Worm (Caenorhabditis elegans): ENCODE measurements around the gene his-7.
"Not testable (repeated sequence)": the region's sequence is repeated elsewhere in the genome, so short reads cannot be mapped to it uniquely, and the experiment has no call there.

his-7 gene

DNA sequence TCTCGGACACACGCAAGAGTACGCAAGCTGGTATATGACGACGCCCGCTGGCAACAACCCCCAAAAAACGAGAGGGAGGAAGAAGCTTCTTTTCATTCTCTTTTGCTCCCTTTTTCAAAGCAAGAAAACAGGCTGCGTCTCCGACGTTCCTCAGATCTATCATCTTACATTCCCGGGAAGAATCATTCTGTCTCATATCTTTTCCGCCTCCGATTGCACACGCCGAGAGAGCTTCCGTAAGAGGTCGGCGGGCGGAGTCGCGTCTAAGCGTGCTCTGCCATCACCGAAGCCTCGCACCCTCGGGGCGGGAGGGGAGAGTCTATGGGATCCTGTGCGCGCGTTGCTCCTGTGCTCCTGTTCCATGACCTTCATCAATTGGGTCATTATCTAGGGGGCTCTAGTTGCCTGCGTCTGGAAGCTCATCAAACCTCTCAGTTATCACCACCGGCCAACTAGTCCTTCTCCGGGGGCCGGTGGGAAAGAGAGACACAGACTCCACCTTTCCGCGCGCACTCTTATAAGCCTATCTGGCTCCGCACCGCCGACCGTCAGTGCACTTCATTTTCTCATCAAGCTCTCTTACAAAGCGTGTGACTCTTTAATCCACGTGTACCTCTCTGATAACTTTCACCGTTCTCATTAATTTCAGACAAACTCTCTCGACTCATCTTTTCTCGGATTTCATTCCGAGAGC, 12.5 kb downstream of the his-7 start, which contains the start of the genes slc-17.8 and asns-1:
slc-17.8 (minus strand) TSS at position 51 of the 694 bp plus-strand sequence.
asns-1 (plus strand) TSS at position 644 of the 694 bp plus-strand sequence.
- no peak for TF ChIP-seq T22C8.4 (GFP tag; IDR thresholded peaks at IDR 0.05)
- TF ChIP-seq ztf-29 (GFP tag; IDR thresholded peaks at IDR 0.05): no peak
- TF ChIP-seq ref-1 (GFP tag; conservative IDR thresholded peaks at IDR 0.05): no peak
- no peak for TF ChIP-seq tab-1 (GFP tag; IDR thresholded peaks at IDR 0.05)
- TF ChIP-seq ztf-23 (GFP tag; IDR thresholded peaks at IDR 0.05): no peak
- no peak for TF ChIP-seq flt-1 (GFP tag; IDR thresholded peaks at IDR 0.05)
- no peak for TF ChIP-seq cog-1 (tag; optimal IDR thresholded peaks at IDR 0.05)
- no peak for TF ChIP-seq klf-2 (GFP tag; conservative IDR thresholded peaks at IDR 0.05)
- no peak for TF ChIP-seq med-1 (GFP tag; optimal IDR thresholded peaks at IDR 0.05; ENCODE audit: insufficient read depth)

DNA sequence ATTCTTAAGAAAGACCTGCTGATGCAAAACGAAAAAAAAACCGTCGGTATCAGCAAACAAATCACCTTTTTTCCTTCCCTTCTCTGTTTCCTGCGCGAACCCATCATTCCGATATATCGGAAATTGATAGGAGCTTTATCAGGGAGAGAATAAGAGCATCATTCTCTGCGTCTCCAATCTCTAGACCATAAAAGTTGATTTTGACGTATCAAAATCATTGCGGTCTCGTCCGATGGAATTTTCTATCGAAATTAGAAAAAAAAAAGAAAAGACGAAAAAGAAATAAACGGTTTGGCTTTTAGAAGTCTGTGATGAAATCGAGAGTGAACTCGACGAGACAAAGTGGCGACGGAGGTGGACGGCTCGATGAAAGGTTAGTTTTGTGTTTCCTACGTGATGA, 15.8 kb downstream of the his-7 start, which contains the start of gene stdh-4:
stdh-4 (plus strand) TSS at position 301 of the 400 bp plus-strand sequence.
- TF ChIP-seq flt-1 (GFP tag; IDR thresholded peaks at IDR 0.05): no peak
- no peak for TF ChIP-seq med-1 (GFP tag; optimal IDR thresholded peaks at IDR 0.05; ENCODE audit: insufficient read depth)
- TF ChIP-seq ref-1 (GFP tag; conservative IDR thresholded peaks at IDR 0.05): no peak
- TF ChIP-seq cog-1 (tag; optimal IDR thresholded peaks at IDR 0.05): no peak
- TF ChIP-seq T22C8.4 (GFP tag; IDR thresholded peaks at IDR 0.05): no peak
- TF ChIP-seq klf-2 (GFP tag; conservative IDR thresholded peaks at IDR 0.05): no peak
- TF ChIP-seq ztf-29 (GFP tag; IDR thresholded peaks at IDR 0.05): no peak
- TF ChIP-seq ztf-23 (GFP tag; IDR thresholded peaks at IDR 0.05): no peak
- TF ChIP-seq tab-1 (GFP tag; IDR thresholded peaks at IDR 0.05): no peak

DNA sequence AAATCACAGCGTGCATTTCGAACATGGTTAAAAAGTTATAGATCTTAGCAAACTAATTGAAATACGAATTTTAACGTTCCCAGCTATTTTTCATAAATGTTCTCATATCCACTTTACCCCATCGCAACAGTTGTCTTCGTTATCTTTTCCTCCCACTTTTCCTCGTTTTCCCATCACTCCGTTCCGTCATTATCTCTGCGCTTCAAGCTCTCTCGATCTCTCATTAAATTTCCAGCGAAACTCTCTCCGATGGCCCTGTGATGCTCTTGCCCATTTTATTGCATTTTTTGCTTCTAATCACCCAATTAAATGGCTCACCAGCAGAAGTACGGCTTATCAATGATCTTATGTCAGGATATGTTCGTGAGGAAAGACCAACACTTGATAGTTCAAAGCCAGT, 19.3 kb downstream of the his-7 start, which contains the start of gene acr-15:
acr-15 (plus strand) TSS at position 236 of the 400 bp plus-strand sequence.
- 0 out of 2 replicates have a peak, but pooled peaks have one; percentile 34 for TF ChIP-seq ztf-23 (GFP tag; IDR thresholded peaks at IDR 0.05)
- no peak for TF ChIP-seq flt-1 (GFP tag; IDR thresholded peaks at IDR 0.05)

DNA sequence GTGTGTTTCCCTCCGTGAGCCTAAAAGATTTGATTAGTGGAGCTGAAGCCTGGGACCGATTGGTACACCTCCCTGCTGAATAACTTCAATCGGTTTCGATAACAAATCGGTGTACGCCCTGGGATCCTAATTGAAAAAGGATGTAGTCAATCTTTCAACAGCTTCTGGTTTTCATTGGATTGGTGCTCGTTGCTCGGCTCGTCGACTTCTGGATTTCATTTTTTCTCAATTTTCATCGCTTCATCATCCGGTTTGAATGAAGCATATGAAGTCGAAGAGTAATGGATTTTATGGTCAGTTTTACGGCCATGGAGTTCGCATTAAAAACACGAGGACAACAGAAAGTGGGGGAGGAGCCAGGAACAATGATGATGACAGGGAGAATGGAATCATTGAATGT, 22.8 kb downstream of the his-7 start:
- TF ChIP-seq T22C8.4 (GFP tag; IDR thresholded peaks at IDR 0.05) (no peak), klf-2 (GFP tag; conservative IDR thresholded peaks at IDR 0.05) (no peak), tab-1 (GFP tag; IDR thresholded peaks at IDR 0.05) (no peak), cog-1 (tag; optimal IDR thresholded peaks at IDR 0.05) (no peak), ref-1 (GFP tag; conservative IDR thresholded peaks at IDR 0.05) (no peak)

DNA sequence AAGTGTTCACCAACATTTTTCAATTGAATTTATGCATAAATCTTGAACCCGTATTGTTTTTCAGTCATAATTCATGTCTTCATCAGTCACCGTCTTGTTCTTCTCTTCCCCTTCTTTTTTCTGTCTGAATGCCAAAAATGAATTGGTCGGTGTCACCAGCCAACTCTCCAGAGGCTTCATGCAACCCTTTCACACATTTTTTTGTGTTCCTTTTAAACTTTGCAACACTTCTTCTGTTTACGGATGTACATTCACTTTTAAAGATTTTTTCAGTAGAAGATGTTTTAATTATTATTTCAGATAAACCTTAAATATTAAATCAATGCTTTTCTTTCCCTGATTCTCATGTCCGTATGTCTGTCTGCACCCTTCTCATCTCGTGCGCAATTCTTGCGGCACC, 27.7 kb downstream of the his-7 start, which contains the start of gene acr-16:
acr-16 (plus strand) TSS at position 301 of the 400 bp plus-strand sequence.
- TF ChIP-seq ztf-29 (GFP tag; IDR thresholded peaks at IDR 0.05) (no peak), T22C8.4 (GFP tag; IDR thresholded peaks at IDR 0.05) (no peak), med-1 (GFP tag; optimal IDR thresholded peaks at IDR 0.05; ENCODE audit: insufficient read depth) (no peak), cog-1 (tag; optimal IDR thresholded peaks at IDR 0.05) (no peak), ref-1 (GFP tag; conservative IDR thresholded peaks at IDR 0.05) (no peak), ztf-23 (GFP tag; IDR thresholded peaks at IDR 0.05) (no peak)

DNA sequence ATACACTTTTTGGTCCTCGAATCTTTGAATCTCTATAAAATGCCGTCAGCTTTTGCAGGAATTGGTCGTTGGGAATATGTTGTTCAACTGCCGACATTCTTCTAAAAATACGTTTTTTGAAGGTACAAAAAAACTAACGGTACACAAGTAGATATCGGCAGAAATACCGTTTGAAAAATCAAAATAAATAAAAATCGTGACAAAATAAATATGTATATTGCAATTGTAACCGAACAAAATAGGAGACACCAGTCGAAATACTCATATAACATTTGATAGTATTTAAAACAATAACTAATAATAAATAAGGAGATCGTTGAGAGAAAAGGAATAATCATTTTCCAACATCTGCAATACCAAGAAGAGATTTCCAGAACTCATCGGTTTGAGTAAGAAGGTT, 31.9 kb downstream of the his-7 start, which contains the start of gene F25G6.8:
F25G6.8 (minus strand) TSS at position 101 of the 400 bp plus-strand sequence.
- TF ChIP-seq ref-1 (GFP tag; conservative IDR thresholded peaks at IDR 0.05): no peak
- TF ChIP-seq flt-1 (GFP tag; IDR thresholded peaks at IDR 0.05): no peak
- no peak for TF ChIP-seq ztf-23 (GFP tag; IDR thresholded peaks at IDR 0.05)
- no peak for TF ChIP-seq ztf-29 (GFP tag; IDR thresholded peaks at IDR 0.05)
- no peak for TF ChIP-seq cog-1 (tag; optimal IDR thresholded peaks at IDR 0.05)
- TF ChIP-seq tab-1 (GFP tag; IDR thresholded peaks at IDR 0.05): no peak
- no peak for TF ChIP-seq klf-2 (GFP tag; conservative IDR thresholded peaks at IDR 0.05)

DNA sequence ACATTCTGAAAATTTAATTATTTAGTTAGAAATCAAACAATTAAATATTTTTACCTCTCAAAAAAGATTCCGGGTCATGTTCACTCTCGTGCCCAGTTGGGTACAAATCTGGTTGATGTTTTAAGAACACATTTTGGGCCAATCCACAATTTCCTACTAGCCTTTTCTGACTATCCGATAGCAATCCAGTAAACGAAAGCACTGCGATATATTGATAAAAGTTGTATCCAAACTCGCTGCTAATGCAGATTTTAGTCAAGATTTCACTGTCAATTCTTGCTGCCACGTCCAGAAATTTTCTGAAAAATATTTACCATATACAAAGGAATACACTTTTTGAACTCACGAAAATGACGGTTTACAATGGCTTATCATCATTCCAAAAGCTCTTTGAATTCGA, 36.0 kb downstream of the his-7 start:
- TF ChIP-seq cog-1 (tag; optimal IDR thresholded peaks at IDR 0.05) (no peak), med-1 (GFP tag; optimal IDR thresholded peaks at IDR 0.05; ENCODE audit: insufficient read depth) (no peak), ztf-23 (GFP tag; IDR thresholded peaks at IDR 0.05) (no peak), ztf-29 (GFP tag; IDR thresholded peaks at IDR 0.05) (no peak), T22C8.4 (GFP tag; IDR thresholded peaks at IDR 0.05) (no peak), ref-1 (GFP tag; conservative IDR thresholded peaks at IDR 0.05) (no peak), klf-2 (GFP tag; conservative IDR thresholded peaks at IDR 0.05) (no peak), tab-1 (GFP tag; IDR thresholded peaks at IDR 0.05) (no peak), flt-1 (GFP tag; IDR thresholded peaks at IDR 0.05) (no peak)

DNA sequence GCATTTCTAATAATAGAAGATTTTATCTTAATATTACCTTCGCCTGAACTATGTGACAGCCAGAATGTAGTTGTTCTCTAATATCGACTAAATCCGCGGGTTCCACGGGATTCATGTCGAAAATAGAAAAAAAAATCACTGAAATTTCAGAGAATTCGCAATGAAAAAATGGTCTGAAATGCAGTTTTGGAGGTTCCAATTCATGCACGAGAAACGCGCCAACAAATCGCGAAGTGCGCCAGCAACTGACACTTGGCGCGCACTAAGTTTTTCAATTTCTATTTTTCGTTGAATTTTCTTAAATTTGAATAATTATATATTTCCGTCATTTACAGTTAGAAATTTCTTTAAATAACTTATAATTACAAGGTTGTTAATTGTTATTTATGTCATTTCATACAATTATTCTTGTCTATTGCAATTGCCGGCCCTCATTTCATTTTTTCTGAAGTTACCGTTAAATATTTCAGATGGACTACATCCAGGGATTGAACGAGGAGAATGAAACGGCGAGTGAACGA, 36.7 kb downstream of the his-7 start, which contains the start of the genes F25G6.9 and symk-1:
F25G6.9 (minus strand) TSS at position 160 of the 521 bp plus-strand sequence.
symk-1 (plus strand) TSS at position 471 of the 521 bp plus-strand sequence.
- TF ChIP-seq cog-1 (tag; optimal IDR thresholded peaks at IDR 0.05) (no peak), flt-1 (GFP tag; IDR thresholded peaks at IDR 0.05) (no peak), T22C8.4 (GFP tag; IDR thresholded peaks at IDR 0.05) (no peak), tab-1 (GFP tag; IDR thresholded peaks at IDR 0.05) (no peak), ztf-29 (GFP tag; IDR thresholded peaks at IDR 0.05) (no peak), ztf-23 (GFP tag; IDR thresholded peaks at IDR 0.05) (no peak), ref-1 (GFP tag; conservative IDR thresholded peaks at IDR 0.05) (no peak), med-1 (GFP tag; optimal IDR thresholded peaks at IDR 0.05; ENCODE audit: insufficient read depth) (no peak), klf-2 (GFP tag; conservative IDR thresholded peaks at IDR 0.05) (no peak)

DNA sequence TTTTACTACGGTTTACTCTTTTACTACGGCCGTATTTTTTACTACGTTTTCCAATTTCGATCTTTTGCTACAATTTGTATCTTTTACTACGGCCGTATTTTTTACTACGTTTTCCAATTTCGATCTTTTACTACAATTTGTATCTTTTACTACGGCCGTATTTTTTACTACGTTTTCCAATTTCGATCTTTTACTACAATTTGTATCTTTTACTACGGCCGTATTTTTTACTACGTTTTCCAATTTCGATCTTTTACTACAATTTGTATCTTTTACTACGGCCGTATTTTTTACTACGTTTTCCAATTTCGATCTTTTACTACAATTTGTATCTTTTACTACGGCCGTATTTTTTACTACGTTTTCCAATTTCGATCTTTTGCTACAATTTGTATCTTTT, 41.6 kb downstream of the his-7 start, which contains the start of gene F25G6.1:
F25G6.1 (plus strand) TSS at position 301 of the 400 bp plus-strand sequence.
- TF ChIP-seq ztf-23 (GFP tag; IDR thresholded peaks at IDR 0.05); ref-1 (GFP tag; conservative IDR thresholded peaks at IDR 0.05); flt-1 (GFP tag; IDR thresholded peaks at IDR 0.05): not testable (repeated sequence)

DNA sequence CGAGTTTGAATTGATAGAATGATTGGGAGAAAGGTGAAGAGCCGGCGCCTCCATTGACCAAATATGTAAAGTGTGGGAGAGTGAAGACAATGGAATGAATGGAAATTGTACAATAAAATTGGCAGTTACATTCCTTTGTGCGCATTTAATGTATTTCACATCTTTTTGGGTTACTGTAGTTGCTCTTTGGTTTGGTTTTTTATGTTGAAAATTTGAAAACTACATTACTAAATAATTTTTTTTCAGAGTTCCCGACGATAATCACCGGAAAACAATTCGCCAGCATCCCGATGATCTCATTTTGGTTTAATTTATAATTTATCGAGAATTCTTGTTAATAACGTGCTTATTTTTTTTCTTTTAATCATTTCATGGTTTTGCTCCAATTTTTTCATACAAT, 47.8 kb downstream of the his-7 start, which contains the start of gene C10B5.1:
C10B5.1 (plus strand) TSS at position 301 of the 400 bp plus-strand sequence.
- TF ChIP-seq T22C8.4 (GFP tag; IDR thresholded peaks at IDR 0.05): no peak
- TF ChIP-seq ztf-23 (GFP tag; IDR thresholded peaks at IDR 0.05): no peak
- no peak for TF ChIP-seq flt-1 (GFP tag; IDR thresholded peaks at IDR 0.05)
- no peak for TF ChIP-seq ref-1 (GFP tag; conservative IDR thresholded peaks at IDR 0.05)
- no peak for TF ChIP-seq med-1 (GFP tag; optimal IDR thresholded peaks at IDR 0.05; ENCODE audit: insufficient read depth)
- no peak for TF ChIP-seq tab-1 (GFP tag; IDR thresholded peaks at IDR 0.05)
- TF ChIP-seq klf-2 (GFP tag; conservative IDR thresholded peaks at IDR 0.05): no peak
- TF ChIP-seq cog-1 (tag; optimal IDR thresholded peaks at IDR 0.05): no peak
- TF ChIP-seq ztf-29 (GFP tag; IDR thresholded peaks at IDR 0.05): no peak

All from whole organism, midembryonic.